Fruit fly (Drosophila melanogaster) whole organism, pupa: ENCODE data around the gene prg.

Source experiments
- CG10348 ChIP-seq: fragments of 200-800 bp; sonication (Bioruptor generic); IDR thresholded peaks from 2 replicates; pipeline ENCODE4 v1.3.6; 2022; ENCODE audit warnings: missing biosample characterization, missing genetic modification characterization
- CG12605 ChIP-seq: fragments of 200-800 bp; sonication (Bioruptor generic); IDR thresholded peaks from 2 replicates; pipeline ENCODE4 v1.3.6; 2022; ENCODE audit warnings: missing biosample characterization, missing genetic modification characterization
- CG13204 ChIP-seq: fragments of 200-800 bp; sonication (Bioruptor generic); optimal IDR thresholded peaks from 2 replicates; lab custom pipeline; 2018; ENCODE audit warnings: missing biosample characterization, mild to moderate bottlenecking, missing genetic modification characterization, moderate library complexity
- CG14655 ChIP-seq: fragments of 200-800 bp; sonication (Bioruptor generic); optimal IDR thresholded peaks from 3 replicates; lab custom pipeline; 2017; ENCODE audit warnings: mild to moderate bottlenecking, missing biosample characterization, missing genetic modification reagents, missing genetic modification characterization
- CG15710 ChIP-seq: fragments of 200-800 bp; sonication (Bioruptor generic); optimal IDR thresholded peaks from 2 replicates; lab custom pipeline; 2018; ENCODE audit warnings: missing biosample characterization, mild to moderate bottlenecking, missing genetic modification characterization, moderate library complexity
- CG17806 ChIP-seq: fragments of 200-800 bp; sonication (Bioruptor generic); optimal IDR thresholded peaks from 2 replicates; lab custom pipeline; 2018; ENCODE audit warnings: missing biosample characterization, mild to moderate bottlenecking, missing genetic modification characterization, moderate library complexity
- CG32121 ChIP-seq: fragments of 200-800 bp; sonication (Bioruptor generic); IDR thresholded peaks from 2 replicates; pipeline ENCODE4 v1.3.6; 2022; ENCODE audit warnings: missing biosample characterization, missing genetic modification characterization
- CG34367 ChIP-seq: fragments of 200-800 bp; sonication (Bioruptor generic); optimal IDR thresholded peaks from 2 replicates; lab custom pipeline; 2018; ENCODE audit warnings: missing biosample characterization, mild to moderate bottlenecking, missing genetic modification characterization
- CG4496 ChIP-seq: fragments of 200-800 bp; sonication (Bioruptor generic); IDR thresholded peaks from 3 replicates; pipeline ENCODE4 v1.3.6; 2022; ENCODE audit warnings: missing biosample characterization, missing genetic modification characterization
- CG8159 ChIP-seq: fragments of 200-800 bp; sonication (Bioruptor generic); optimal IDR thresholded peaks from 3 replicates; lab custom pipeline; 2018; ENCODE audit warnings: missing biosample characterization, mild to moderate bottlenecking, missing genetic modification characterization, moderate library complexity
- CG8301 ChIP-seq: fragments of 200-800 bp; sonication (Bioruptor generic); optimal IDR thresholded peaks from 2 replicates; lab custom pipeline; 2018; ENCODE audit warnings: missing biosample characterization, mild to moderate bottlenecking, missing genetic modification characterization
- CG9948 ChIP-seq: fragments of 200-800 bp; sonication (Bioruptor generic); optimal IDR thresholded peaks from 2 replicates; lab custom pipeline; 2018; ENCODE audit warnings: missing biosample characterization, mild to moderate bottlenecking, missing genetic modification characterization, moderate library complexity
- D1 ChIP-seq: fragments of 200-800 bp; sonication (Bioruptor generic); optimal IDR thresholded peaks from 2 replicates; lab custom pipeline; 2018; ENCODE audit warnings: missing biosample characterization, mild to moderate bottlenecking, missing genetic modification characterization, moderate library complexity
- EcR ChIP-seq: fragments of 200-800 bp; sonication (Bioruptor generic); optimal IDR thresholded peaks from 3 replicates; lab custom pipeline; 2019; ENCODE audit warnings: missing biosample characterization, missing genetic modification characterization, mild to moderate bottlenecking, moderate library complexity, missing genetic modification reagents
- Ets98B ChIP-seq: fragments of 200-800 bp; sonication (Bioruptor generic); IDR thresholded peaks from 2 replicates; pipeline ENCODE4 v1.3.6; 2022; ENCODE audit warnings: missing biosample characterization, missing genetic modification characterization
- Pif1A ChIP-seq: fragments of 200-800 bp; sonication (Bioruptor generic); optimal IDR thresholded peaks from 3 replicates; lab custom pipeline; 2016; ENCODE audit warnings: missing biosample characterization, missing genetic modification characterization
- Pif1B ChIP-seq: fragments of 200-800 bp; sonication (Bioruptor generic); optimal IDR thresholded peaks from 3 replicates; lab custom pipeline; 2016; ENCODE audit warnings: missing biosample characterization, missing genetic modification characterization
- Snoo ChIP-seq: fragments of 200-800 bp; sonication (Bioruptor generic); optimal IDR thresholded peaks from 3 replicates; lab custom pipeline; 2017; ENCODE audit warnings: missing biosample characterization, mild to moderate bottlenecking, missing genetic modification characterization, inconsistent platforms
- fd96Ca ChIP-seq: fragments of 200-800 bp; sonication (Bioruptor generic); IDR thresholded peaks from 3 replicates; pipeline ENCODE4 v1.3.6; 2022; ENCODE audit warnings: missing biosample characterization, missing genetic modification characterization
- gl ChIP-seq: fragments of 200-800 bp; sonication (Bioruptor generic); optimal IDR thresholded peaks from 2 replicates; lab custom pipeline; 2018; ENCODE audit warnings: missing biosample characterization, mild to moderate bottlenecking, missing genetic modification characterization
- rn ChIP-seq: fragments of 200-800 bp; sonication (Bioruptor generic); IDR thresholded peaks from 2 replicates; pipeline ENCODE4 v1.3.6; 2022; ENCODE audit warnings: missing biosample characterization, missing genetic modification characterization

prg gene

dm6 chr2L:8426801-8427200 is 37.5 kb upstream of the prg start:
- TF ChIP-seq CG8301 (tag; lab: Kevin White, UChicago) = no peak
- no peak for TF ChIP-seq CG32121 (GFP tag; lab: Robert Waterston, UW)
- no peak for TF ChIP-seq Pif1B (GFP tag; lab: Kevin White, UChicago)
- no peak for TF ChIP-seq CG10348
- TF ChIP-seq CG17806 (tag; lab: Kevin White, UChicago) = no peak
- TF ChIP-seq Ets98B (GFP tag; lab: Robert Waterston, UW) = no peak
- TF ChIP-seq CG4496 (GFP tag; lab: Robert Waterston, UW) = no peak
- TF ChIP-seq fd96Ca = no peak
- no peak for TF ChIP-seq rn (GFP tag; lab: Robert Waterston, UW)
- TF ChIP-seq Snoo (tag; lab: Kevin White, UChicago) = no peak
- no peak for TF ChIP-seq CG34367
- TF ChIP-seq gl (tag; lab: Kevin White, UChicago) = no peak
- TF ChIP-seq EcR = no peak
- no peak for TF ChIP-seq CG12605 (GFP tag; lab: Robert Waterston, UW)
- no peak for TF ChIP-seq Pif1A
- TF ChIP-seq CG8159 (tag; lab: Kevin White, UChicago) = no peak

DNA sequence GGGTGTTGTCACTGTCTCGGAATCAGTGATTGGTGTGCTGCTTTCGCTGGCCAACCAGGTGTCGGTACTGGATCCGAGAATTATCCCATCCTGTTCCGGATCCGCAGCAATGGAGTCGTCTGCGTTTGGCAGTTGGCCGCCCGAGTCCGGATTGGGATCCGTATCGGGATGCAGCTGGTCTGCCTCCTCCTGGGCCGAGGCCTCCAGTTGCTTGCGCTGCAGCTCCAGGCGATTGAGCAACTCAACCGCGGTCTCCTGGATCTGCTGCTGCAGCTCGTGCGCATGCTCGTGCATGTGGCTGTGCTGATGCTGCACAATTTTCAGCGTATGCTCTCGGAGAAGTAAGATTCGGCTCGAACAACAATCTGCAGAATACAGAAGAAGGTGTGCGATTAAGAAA is 32.2 kb upstream of the prg start:
- TF ChIP-seq CG9948 (tag; lab: Kevin White, UChicago) = no peak
- TF ChIP-seq CG8301 (tag; lab: Kevin White, UChicago) = no peak
- TF ChIP-seq CG14655 (GFP tag; lab: Kevin White, UChicago) = no peak
- TF ChIP-seq EcR = no peak
- no peak for TF ChIP-seq CG32121 (GFP tag; lab: Robert Waterston, UW)
- TF ChIP-seq CG15710 = no peak
- TF ChIP-seq CG12605 (GFP tag; lab: Robert Waterston, UW) = no peak
- no peak for TF ChIP-seq fd96Ca
- no peak for TF ChIP-seq CG13204 (GFP tag; lab: Kevin White, UChicago)
- TF ChIP-seq CG17806 (tag; lab: Kevin White, UChicago) = no peak
- TF ChIP-seq CG10348 = no peak
- TF ChIP-seq CG8159 (tag; lab: Kevin White, UChicago) = no peak
- no peak for TF ChIP-seq Snoo (tag; lab: Kevin White, UChicago)
- TF ChIP-seq rn (GFP tag; lab: Robert Waterston, UW) = no peak
- no peak for TF ChIP-seq Pif1A
- no peak for TF ChIP-seq gl (tag; lab: Kevin White, UChicago)
- no peak for TF ChIP-seq D1 (tag; lab: Kevin White, UChicago)
- TF ChIP-seq, all 21 proteins: peak for 0

DNA sequence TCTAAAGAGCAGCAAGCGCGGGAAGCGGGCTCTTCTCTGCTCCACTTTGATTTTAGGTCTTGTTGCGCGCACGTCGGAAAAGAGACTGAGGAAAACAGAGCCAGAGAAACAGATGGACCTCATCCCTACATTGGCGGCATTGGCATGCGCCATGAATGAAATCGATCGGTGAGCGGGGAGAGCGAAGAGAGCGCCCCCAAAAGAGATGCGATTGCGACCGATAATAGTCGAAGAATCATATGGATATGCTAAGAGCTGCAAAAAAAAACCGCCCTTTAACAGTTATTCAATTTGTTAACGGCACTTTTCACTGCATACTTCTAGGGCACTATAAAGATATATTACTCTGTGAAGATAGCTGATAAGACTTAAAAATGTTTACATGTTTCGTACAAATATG is 30.8 kb upstream of the prg start, which contains the start of gene grk:
Gene grk, minus strand, starts transcription at position 87 of the 400 bp plus-strand sequence.
- TF ChIP-seq CG15710 (no peak), CG13204 (GFP tag; lab: Kevin White, UChicago) (no peak), CG9948 (tag; lab: Kevin White, UChicago) (no peak)

DNA sequence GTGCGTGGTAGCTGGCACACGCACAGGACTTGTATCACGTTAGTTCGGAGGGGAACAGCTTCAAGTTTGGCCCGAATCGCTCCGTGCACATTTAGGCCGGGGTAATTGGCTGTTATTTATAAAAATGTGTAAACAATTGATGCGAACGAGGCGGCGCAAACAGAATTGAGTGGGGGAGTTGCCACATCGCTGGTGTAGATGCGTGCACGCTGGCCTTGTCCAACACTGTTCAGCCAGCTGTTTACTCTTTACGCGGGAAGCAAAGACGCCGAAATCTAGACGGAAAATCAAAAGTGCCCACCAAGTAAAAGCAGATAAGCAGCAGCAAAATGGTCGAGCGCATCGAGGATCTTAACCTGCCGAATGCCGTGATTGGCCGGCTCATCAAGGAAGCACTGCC is 27.1 kb upstream of the prg start, which contains the start of the genes D12 and Chrac-14:
Gene D12, minus strand, starts transcription at position 190 of the 400 bp plus-strand sequence.
Gene Chrac-14, plus strand, starts transcription at position 230 of the 400 bp plus-strand sequence.
- TF ChIP-seq CG9948 (tag; lab: Kevin White, UChicago) (no peak), CG15710 (no peak), Ets98B (GFP tag; lab: Robert Waterston, UW) (no peak)

DNA sequence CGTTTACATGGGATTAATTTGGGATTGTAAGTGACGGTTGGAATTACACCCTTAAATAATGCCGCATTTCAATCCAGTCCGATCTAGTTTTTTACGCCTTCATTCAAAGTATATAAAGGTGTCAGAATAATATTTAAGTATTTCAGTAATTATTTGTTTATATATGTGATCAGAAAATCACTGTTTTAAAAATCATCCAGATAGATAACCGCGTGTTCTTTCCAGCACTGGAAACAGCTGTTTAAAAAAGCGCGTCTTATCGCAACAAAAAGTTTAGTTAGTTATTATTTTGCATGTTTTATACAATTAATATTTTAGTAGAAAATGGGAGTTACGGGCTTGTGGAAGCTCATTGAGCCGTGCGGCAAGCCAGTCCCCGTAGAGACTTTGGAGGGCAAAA is 26.2 kb upstream of the prg start, which contains the start of gene mus201:
Gene mus201, plus strand, starts transcription at position 118 of the 400 bp plus-strand sequence.
- TF ChIP-seq CG9948 (tag; lab: Kevin White, UChicago) = no peak
- TF ChIP-seq D1 (tag; lab: Kevin White, UChicago) = no peak
- no peak for TF ChIP-seq CG32121 (GFP tag; lab: Robert Waterston, UW)
- no peak for TF ChIP-seq Pif1A
- no peak for TF ChIP-seq Pif1B (GFP tag; lab: Kevin White, UChicago)
- TF ChIP-seq CG8301 (tag; lab: Kevin White, UChicago) = no peak
- no peak for TF ChIP-seq CG13204 (GFP tag; lab: Kevin White, UChicago)
- TF ChIP-seq CG17806 (tag; lab: Kevin White, UChicago) = no peak
- TF ChIP-seq rn (GFP tag; lab: Robert Waterston, UW) = no peak
- TF ChIP-seq CG14655 (GFP tag; lab: Kevin White, UChicago) = no peak
- TF ChIP-seq Ets98B (GFP tag; lab: Robert Waterston, UW) = no peak
- TF ChIP-seq CG12605 (GFP tag; lab: Robert Waterston, UW) = no peak
- no peak for TF ChIP-seq CG15710
- no peak for TF ChIP-seq CG34367

DNA sequence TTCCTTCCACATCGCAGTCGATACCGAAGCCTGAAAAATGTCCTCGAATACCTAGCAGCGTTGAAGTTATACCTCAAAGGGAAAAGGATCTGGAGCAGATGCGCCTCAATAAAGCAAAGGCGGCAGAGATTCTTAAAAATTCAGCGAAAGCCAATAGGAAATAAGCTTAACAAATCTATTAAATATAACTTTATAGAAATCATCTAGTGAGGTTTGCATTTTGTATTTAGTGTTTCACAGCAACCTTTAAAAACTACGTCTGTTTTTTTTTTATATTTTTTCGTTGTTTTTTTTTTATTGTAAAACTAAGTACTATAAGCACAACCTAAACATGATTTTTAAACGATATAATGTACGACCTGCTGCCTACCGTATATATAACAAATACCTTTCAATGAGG is 22.1 kb upstream of the prg start, which contains the start of gene CG31897:
Gene CG31897, plus strand, starts transcription at position 301 of the 400 bp plus-strand sequence.
- TF ChIP-seq CG8159 (tag; lab: Kevin White, UChicago) (no peak), rn (GFP tag; lab: Robert Waterston, UW) (no peak), CG9948 (tag; lab: Kevin White, UChicago) (no peak), CG12605 (GFP tag; lab: Robert Waterston, UW) (no peak), CG32121 (GFP tag; lab: Robert Waterston, UW) (no peak), EcR (no peak)

- TF ChIP-seq fd96Ca = no peak
- no peak for TF ChIP-seq CG9948 (tag; lab: Kevin White, UChicago)
- TF ChIP-seq CG32121 (GFP tag; lab: Robert Waterston, UW) = no peak
- no peak for TF ChIP-seq CG8301 (tag; lab: Kevin White, UChicago)
- no peak for TF ChIP-seq CG34367
- no peak for TF ChIP-seq CG17806 (tag; lab: Kevin White, UChicago)
- TF ChIP-seq D1 (tag; lab: Kevin White, UChicago) = no peak
- TF ChIP-seq EcR = no peak
- no peak for TF ChIP-seq Ets98B (GFP tag; lab: Robert Waterston, UW)
- no peak for TF ChIP-seq Pif1A
- no peak for TF ChIP-seq Pif1B (GFP tag; lab: Kevin White, UChicago)
- TF ChIP-seq CG15710 = no peak
- no peak for TF ChIP-seq Snoo (tag; lab: Kevin White, UChicago)
- TF ChIP-seq rn (GFP tag; lab: Robert Waterston, UW) = no peak
- no peak for TF ChIP-seq CG13204 (GFP tag; lab: Kevin White, UChicago)
- TF ChIP-seq gl (tag; lab: Kevin White, UChicago) = no peak
- TF ChIP-seq CG8159 (tag; lab: Kevin White, UChicago) = no peak
- no peak for TF ChIP-seq CG10348
Observed at dm6 chr2L:8449358-8449757, 14.9 kb upstream of the prg start, which contains the start of gene Aasdh. Aasdh (minus strand) TSS chr2L:8449576.
